Worm (Caenorhabditis elegans) whole organism, midembryonic: ENCODE data around the gene F43C11.10.

Experiments
- T22C8.4 ChIP-seq: fragments of 200-800 bp; sonication (Bioruptor generic); IDR thresholded peaks from 2 replicates; pipeline ENCODE4 v1.3.6; 2022; ENCODE audit warnings: missing genetic modification characterization, missing compliant biosample characterization
- cog-1 ChIP-seq: sonication (generic microtip); optimal IDR thresholded peaks from 2 replicates; lab custom pipeline; 2016; ENCODE audit warnings: missing genetic modification characterization, missing compliant biosample characterization
- flt-1 ChIP-seq: fragments of 200-800 bp; sonication (Bioruptor generic); IDR thresholded peaks from 2 replicates; pipeline ENCODE4 v1.3.6; 2022; ENCODE audit warnings: missing genetic modification characterization, missing compliant biosample characterization
- klf-2 ChIP-seq: fragments of 200-800 bp; sonication (Bioruptor generic); conservative IDR thresholded peaks from 2 replicates; pipeline ENCODE4 v1.3.6; 2022; ENCODE audit warnings: missing genetic modification reagents, missing genetic modification characterization, missing compliant biosample characterization
- med-1 ChIP-seq: sonication (generic microtip); optimal IDR thresholded peaks from 2 replicates; lab custom pipeline; 2017; ENCODE audit warnings: missing genetic modification characterization, mild to moderate bottlenecking, missing compliant biosample characterization, antibody characterized with exemption, missing genetic modification reagents; ENCODE audit not compliant: insufficient read depth
- ref-1 ChIP-seq: fragments of 200-800 bp; sonication (Bioruptor generic); conservative IDR thresholded peaks from 2 replicates; pipeline ENCODE4 v1.3.6; 2022; ENCODE audit warnings: missing genetic modification reagents, missing genetic modification characterization, missing compliant biosample characterization
- tab-1 ChIP-seq: fragments of 200-800 bp; sonication (Bioruptor generic); IDR thresholded peaks from 2 replicates; pipeline ENCODE4 v1.3.6; 2022; ENCODE audit warnings: missing genetic modification characterization, missing compliant biosample characterization
- ztf-23 ChIP-seq: fragments of 200-800 bp; sonication (Bioruptor generic); IDR thresholded peaks from 2 replicates; pipeline ENCODE4 v1.3.6; 2022; ENCODE audit warnings: missing genetic modification reagents, missing genetic modification characterization, missing compliant biosample characterization
- ztf-29 ChIP-seq: fragments of 200-800 bp; sonication (Bioruptor generic); IDR thresholded peaks from 2 replicates; pipeline ENCODE4 v1.3.6; 2022; ENCODE audit warnings: missing genetic modification reagents, missing genetic modification characterization, missing compliant biosample characterization

DNA sequence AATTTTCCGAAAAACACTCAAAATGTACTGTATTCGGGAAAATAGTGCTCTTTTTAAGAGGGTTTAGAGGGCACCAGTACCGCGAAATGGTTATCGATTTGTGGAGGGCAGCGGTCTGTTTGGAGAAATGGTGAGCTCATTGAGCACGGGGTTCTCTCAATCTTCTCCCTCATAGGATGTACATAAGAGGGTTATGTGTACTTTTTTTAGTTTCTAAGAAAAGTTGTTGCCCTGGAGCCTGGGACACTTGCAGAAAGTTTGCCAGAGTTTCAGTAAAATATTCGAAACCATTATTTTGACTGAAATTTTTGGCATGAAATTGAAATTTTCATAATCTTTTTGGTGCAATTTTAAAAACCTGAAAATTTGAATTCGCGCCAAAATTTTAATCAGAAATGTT is at the start of gene F43C11.10:
- no peak for TF ChIP-seq flt-1 (GFP tag; lab: Robert Waterston, UW)
- no peak for TF ChIP-seq ztf-23 (GFP tag; lab: Robert Waterston, UW)
- TF ChIP-seq T22C8.4 (GFP tag; lab: Robert Waterston, UW): no peak
- TF ChIP-seq klf-2 (GFP tag; lab: Robert Waterston, UW): no peak
- TF ChIP-seq ref-1: no peak
- no peak for TF ChIP-seq cog-1
- no peak for TF ChIP-seq tab-1
- no peak for TF ChIP-seq med-1 (GFP tag; lab: Kevin White, UChicago)
- TF ChIP-seq ztf-29 (GFP tag; lab: Robert Waterston, UW): no peak
